Fruit fly (Drosophila melanogaster) whole organism, embryonic: ENCODE measurements around the gene CG31267.

Experiments
- CG10321 ChIP-seq: fragments of 200-800 bp; sonication (Bioruptor generic); IDR thresholded peaks from 2 replicates; pipeline ENCODE4 v1.3.6; 2022; ENCODE audit warnings: missing biosample characterization, missing genetic modification characterization
- CG10979 ChIP-seq: fragments of 200-800 bp; sonication (Bioruptor generic); optimal IDR thresholded peaks from 2 replicates; lab custom pipeline; 2018; ENCODE audit warnings: missing biosample characterization, mild to moderate bottlenecking, missing genetic modification characterization, moderate library complexity
- CG11247 ChIP-seq: fragments of 200-800 bp; sonication (Bioruptor generic); IDR thresholded peaks from 2 replicates; pipeline ENCODE4 v1.3.6; 2022; ENCODE audit warnings: missing biosample characterization, missing genetic modification characterization
- CG11560 ChIP-seq: fragments of 200-800 bp; sonication (Bioruptor generic); IDR thresholded peaks from 3 replicates; pipeline ENCODE4 v1.3.6; 2022; ENCODE audit warnings: missing biosample characterization, missing genetic modification characterization
- CG11695 ChIP-seq: fragments of 200-800 bp; sonication (Bioruptor generic); IDR thresholded peaks from 3 replicates; pipeline ENCODE4 v1.3.6; 2022; ENCODE audit warnings: missing biosample characterization, missing genetic modification characterization
- CG16779 ChIP-seq: fragments of 200-800 bp; sonication (Bioruptor generic); IDR thresholded peaks from 2 replicates; pipeline ENCODE4 v1.3.6; 2022; ENCODE audit warnings: missing biosample characterization, missing genetic modification characterization
- CG17912 ChIP-seq: fragments of 200-800 bp; sonication (Bioruptor generic); optimal IDR thresholded peaks from 2 replicates; lab custom pipeline; 2018; ENCODE audit warnings: missing biosample characterization, mild to moderate bottlenecking, missing genetic modification characterization
- CG2202 ChIP-seq: fragments of 200-800 bp; sonication (Bioruptor generic); optimal IDR thresholded peaks from 2 replicates; lab custom pipeline; 2018; ENCODE audit warnings: missing biosample characterization, mild to moderate bottlenecking, missing genetic modification characterization
- CG2678 ChIP-seq: fragments of 200-800 bp; sonication (Bioruptor generic); optimal IDR thresholded peaks from 3 replicates; lab custom pipeline; 2019; ENCODE audit warnings: missing biosample characterization, mild to moderate bottlenecking, missing genetic modification characterization, moderate library complexity
- CG4707 ChIP-seq: fragments of 200-800 bp; sonication (Bioruptor generic); optimal IDR thresholded peaks from 2 replicates; lab custom pipeline; 2018; ENCODE audit warnings: missing biosample characterization, mild to moderate bottlenecking, missing genetic modification characterization, moderate library complexity
- CG4820 ChIP-seq: fragments of 200-800 bp; sonication (Bioruptor generic); optimal IDR thresholded peaks from 3 replicates; lab custom pipeline; 2016; ENCODE audit warnings: missing biosample characterization, missing genetic modification characterization
- CG6765 ChIP-seq: fragments of 200-800 bp; sonication (Bioruptor generic); optimal IDR thresholded peaks from 3 replicates; lab custom pipeline; 2017; ENCODE audit warnings: missing biosample characterization, mild to moderate bottlenecking, missing genetic modification characterization
- CG7786 ChIP-seq: fragments of 200-800 bp; sonication (Bioruptor generic); optimal IDR thresholded peaks from 2 replicates; lab custom pipeline; 2016; ENCODE audit warnings: missing biosample characterization, missing genetic modification characterization
- CG9797 ChIP-seq: fragments of 200-800 bp; sonication (Bioruptor generic); optimal IDR thresholded peaks from 3 replicates; lab custom pipeline; 2018; ENCODE audit warnings: missing biosample characterization, mild to moderate bottlenecking, missing genetic modification characterization
- Dad ChIP-seq: fragments of 200-800 bp; sonication (Bioruptor generic); optimal IDR thresholded peaks from 3 replicates; lab custom pipeline; 2016; ENCODE audit warnings: missing biosample characterization, missing genetic modification characterization
- Dp ChIP-seq: fragments of 200-800 bp; sonication (Bioruptor generic); optimal IDR thresholded peaks from 2 replicates; lab custom pipeline; 2018; ENCODE audit warnings: missing biosample characterization, mild to moderate bottlenecking, missing genetic modification characterization, moderate library complexity
- Drgx ChIP-seq: fragments of 200-800 bp; sonication (Bioruptor generic); IDR thresholded peaks from 2 replicates; pipeline ENCODE4 v1.3.6; 2022; ENCODE audit warnings: missing biosample characterization, missing genetic modification characterization
- Eip74EF ChIP-seq, 2 experiments: fragments of 200-800 bp in 1 of 2; fragments of >200 bp in 1 of 2; sonication (Bioruptor generic) in 1 of 2; optimal IDR thresholded peaks; 2 replicates each; lab custom pipeline; 2017 to 2019; ENCODE audit warnings: missing biosample characterization in 2 of 2, missing genetic modification characterization in 2 of 2, mild to moderate bottlenecking in 1 of 2, moderate library complexity in 1 of 2
- GATAe ChIP-seq: fragments of 200-800 bp; sonication (Bioruptor generic); conservative IDR thresholded peaks from 2 replicates; pipeline ENCODE4 v1.3.6; 2022; ENCODE audit warnings: missing biosample characterization, missing genetic modification characterization
- HLH3B ChIP-seq: fragments of 200-800 bp; sonication (Bioruptor generic); IDR thresholded peaks from 2 replicates; pipeline ENCODE4 v1.3.6; 2022; ENCODE audit warnings: missing biosample characterization, missing genetic modification characterization
- Hr3 ChIP-seq: fragments of 200-800 bp; sonication (Bioruptor generic); optimal IDR thresholded peaks from 3 replicates; lab custom pipeline; 2016; ENCODE audit warnings: missing biosample characterization, missing genetic modification characterization
- Mad ChIP-seq: fragments of 200-800 bp; sonication (Bioruptor generic); optimal IDR thresholded peaks from 2 replicates; lab custom pipeline; 2016; ENCODE audit warnings: missing biosample characterization, missing genetic modification characterization
- Myb ChIP-seq: fragments of 200-800 bp; sonication (Bioruptor generic); optimal IDR thresholded peaks from 2 replicates; lab custom pipeline; 2016; ENCODE audit warnings: missing biosample characterization, missing genetic modification characterization
- Opbp ChIP-seq: fragments of 200-800 bp; sonication (Bioruptor generic); IDR thresholded peaks from 3 replicates; pipeline ENCODE4 v1.3.6; 2022; ENCODE audit warnings: missing biosample characterization, missing genetic modification characterization; ENCODE audit not compliant: partially characterized antibody
- Six4 ChIP-seq: fragments of 200-800 bp; sonication (Bioruptor generic); optimal IDR thresholded peaks from 2 replicates; lab custom pipeline; 2016; ENCODE audit warnings: missing biosample characterization, missing genetic modification characterization
- Sox100B ChIP-seq: fragments of 200-800 bp; sonication (Bioruptor generic); optimal IDR thresholded peaks from 3 replicates; lab custom pipeline; 2018; ENCODE audit warnings: missing biosample characterization, mild to moderate bottlenecking, missing genetic modification characterization
- TFAM ChIP-seq: fragments of 200-800 bp; sonication (Bioruptor generic); optimal IDR thresholded peaks from 2 replicates; lab custom pipeline; 2017; ENCODE audit warnings: missing biosample characterization, missing genetic modification characterization, inconsistent platforms
- ac ChIP-seq: fragments of 200-800 bp; sonication (Bioruptor generic); optimal IDR thresholded peaks from 3 replicates; lab custom pipeline; 2017; ENCODE audit warnings: missing biosample characterization, mild to moderate bottlenecking, missing genetic modification characterization
- cg ChIP-seq: fragments of 200-800 bp; sonication (Bioruptor generic); optimal IDR thresholded peaks from 3 replicates; lab custom pipeline; 2019; ENCODE audit warnings: missing biosample characterization, mild to moderate bottlenecking, missing genetic modification characterization, moderate library complexity
- chif ChIP-seq, 2 experiments: fragments of 200-800 bp; sonication (Bioruptor generic); optimal IDR thresholded peaks; 3 replicates each; lab custom pipeline; 2016; ENCODE audit warnings: missing biosample characterization in 2 of 2, missing genetic modification characterization in 2 of 2
- fd102C ChIP-seq: fragments of 200-800 bp; sonication (Bioruptor generic); optimal IDR thresholded peaks from 2 replicates; lab custom pipeline; 2018; ENCODE audit warnings: missing biosample characterization, mild to moderate bottlenecking, missing genetic modification characterization, moderate library complexity
- fu2 ChIP-seq: fragments of 200-800 bp; sonication (Bioruptor generic); optimal IDR thresholded peaks from 2 replicates; lab custom pipeline; 2016; ENCODE audit warnings: missing biosample characterization, missing genetic modification characterization
- gcm ChIP-seq: fragments of 200-800 bp; sonication (Bioruptor generic); optimal IDR thresholded peaks from 2 replicates; lab custom pipeline; 2019; ENCODE audit warnings: missing biosample characterization, mild to moderate bottlenecking, missing genetic modification characterization, moderate library complexity
- gsb ChIP-seq: fragments of 200-800 bp; sonication (Bioruptor generic); IDR thresholded peaks from 2 replicates; pipeline ENCODE4 v1.3.6; 2022; ENCODE audit warnings: missing biosample characterization, missing genetic modification characterization
- gsb-n ChIP-seq: fragments of 200-800 bp; sonication (Bioruptor generic); optimal IDR thresholded peaks from 3 replicates; lab custom pipeline; 2018; ENCODE audit warnings: missing biosample characterization, mild to moderate bottlenecking, missing genetic modification characterization
- gt ChIP-seq: fragments of 200-800 bp; sonication (Bioruptor generic); IDR thresholded peaks from 2 replicates; pipeline ENCODE4 v1.3.6; 2022; ENCODE audit warnings: missing biosample characterization, missing genetic modification characterization
- hb ChIP-seq: fragments of 200-800 bp; sonication (Bioruptor generic); IDR thresholded peaks from 3 replicates; pipeline ENCODE4 v1.3.6; 2022; ENCODE audit warnings: missing biosample characterization, missing genetic modification characterization; ENCODE audit not compliant: partially characterized antibody
- inv ChIP-seq: fragments of 200-800 bp; sonication (Bioruptor generic); IDR thresholded peaks from 2 replicates; pipeline ENCODE4 v1.3.6; 2022; ENCODE audit warnings: missing biosample characterization, missing genetic modification characterization; ENCODE audit not compliant: partially characterized antibody
- jigr1 ChIP-seq: fragments of 200-800 bp; sonication (Bioruptor generic); IDR thresholded peaks from 3 replicates; pipeline ENCODE4 v1.3.6; 2022; ENCODE audit warnings: missing biosample characterization, missing genetic modification characterization
- jing ChIP-seq: fragments of 200-800 bp; sonication (Bioruptor generic); optimal IDR thresholded peaks from 2 replicates; lab custom pipeline; 2018; ENCODE audit warnings: missing biosample characterization, mild to moderate bottlenecking, missing genetic modification characterization
- kni ChIP-seq: fragments of 200-800 bp; sonication (Bioruptor generic); optimal IDR thresholded peaks from 3 replicates; lab custom pipeline; 2017; ENCODE audit warnings: mild to moderate bottlenecking, missing biosample characterization, missing genetic modification reagents, missing genetic modification characterization
- lmd ChIP-seq: fragments of 200-800 bp; sonication (Bioruptor generic); IDR thresholded peaks from 2 replicates; pipeline ENCODE4 v1.3.6; 2022; ENCODE audit warnings: missing biosample characterization, missing genetic modification characterization
- pan ChIP-seq, 4 experiments: fragments of >200 bp in 3 of 4; fragments of 200-800 bp in 1 of 4; sonication (Bioruptor generic) in 1 of 4; optimal IDR thresholded peaks in 3 of 4; IDR thresholded peaks in 1 of 4; 2 replicates each; pipeline versions ENCODE4 v1.3.6 to Lab custom; 2017 to 2022; ENCODE audit warnings: missing biosample characterization in 2 of 4, missing genetic modification characterization in 2 of 4, mixed read lengths in 1 of 4
- rib ChIP-seq: fragments of 200-800 bp; sonication (Bioruptor generic); IDR thresholded peaks from 2 replicates; pipeline ENCODE4 v1.3.6; 2022; ENCODE audit warnings: missing biosample characterization, missing genetic modification characterization
- salm ChIP-seq: fragments of 200-800 bp; sonication (Bioruptor generic); optimal IDR thresholded peaks from 2 replicates; lab custom pipeline; 2018; ENCODE audit warnings: missing biosample characterization, mild to moderate bottlenecking, missing genetic modification characterization
- slou ChIP-seq: fragments of 200-800 bp; sonication (Bioruptor generic); optimal IDR thresholded peaks from 3 replicates; lab custom pipeline; 2016; ENCODE audit warnings: missing biosample characterization, missing genetic modification characterization
- tap ChIP-seq: fragments of 200-800 bp; optimal IDR thresholded peaks from 3 replicates; lab custom pipeline; 2019; ENCODE audit warnings: missing biosample characterization, mild to moderate bottlenecking, missing genetic modification characterization, moderate library complexity
- trh ChIP-seq: fragments of 200-800 bp; sonication (Bioruptor generic); optimal IDR thresholded peaks from 2 replicates; lab custom pipeline; 2016; ENCODE audit warnings: missing biosample characterization, missing genetic modification characterization
- twi ChIP-seq: fragments of 200-800 bp; optimal IDR thresholded peaks from 2 replicates; lab custom pipeline; 2019; ENCODE audit warnings: missing biosample characterization, mild to moderate bottlenecking, missing genetic modification characterization, moderate library complexity

Gene CG31267

dm6 chr3R:17151376-17152026, 17.5 kb downstream of the CG31267 start, which contains the start of gene CG5292 (continued):
- peak; percentile 32; the same call in 1 of the 2 replicates for TF ChIP-seq rib (GFP tag; lab: Robert Waterston, UW)
- peak; percentile 19; the same call in 1 of the 2 replicates for TF ChIP-seq inv (GFP tag; lab: Robert Waterston, UW)
- no peak for TF ChIP-seq Six4
- peak; percentile 45 for TF ChIP-seq CG4820 (GFP tag; lab: Kevin White, UChicago)
- TF ChIP-seq CG11695 (GFP tag; lab: Robert Waterston, UW) = 0 out of 3 replicates have a peak, but pooled peaks have one; percentile 33
- no peak for TF ChIP-seq gsb
- TF ChIP-seq tap (tag; lab: Kevin White, UChicago) = no peak
- no peak for TF ChIP-seq fd102C
- TF ChIP-seq lmd (GFP tag; lab: Robert Waterston, UW) = peak; percentile 42; the same call in 1 of the 2 replicates
- TF ChIP-seq HLH3B (GFP tag; lab: Robert Waterston, UW) = peak; percentile 51
- TF ChIP-seq Hr3 = peak; percentile 46
- peak; percentile 33 for TF ChIP-seq slou (GFP tag; lab: Kevin White, UChicago)
- TF ChIP-seq Sox100B (GFP tag; lab: Kevin White, UChicago) = no peak
- no peak for TF ChIP-seq Eip74EF (GFP tag; optimal IDR thresholded peaks at IDR 0.05; lab: Kevin White, UChicago)
- TF ChIP-seq cg = no peak
- TF ChIP-seq jigr1 (GFP tag; lab: Robert Waterston, UW) = no peak
- TF ChIP-seq gt (GFP tag; lab: Robert Waterston, UW) = no peak
- no peak for TF ChIP-seq CG2202
- TF ChIP-seq ac (GFP tag; lab: Kevin White, UChicago) = no peak
- TF ChIP-seq chif (GFP tag; optimal IDR thresholded peaks at IDR 0.05; lab: Kevin White, UChicago) = no peak
- TF ChIP-seq CG6765 (GFP tag; lab: Kevin White, UChicago) = peak; percentile 36
- TF ChIP-seq CG10979 = no peak
- no peak for TF ChIP-seq CG4707 (GFP tag; lab: Kevin White, UChicago)
- TF ChIP-seq Myb (GFP tag; lab: Kevin White, UChicago) = no peak
- no peak for TF ChIP-seq fu2 (GFP tag; lab: Kevin White, UChicago)
- no peak for TF ChIP-seq CG16779 (GFP tag; lab: Robert Waterston, UW)
- TF ChIP-seq CG2678 (tag; lab: Kevin White, UChicago) = no peak
- peak; percentile 3 for TF ChIP-seq CG17912 (GFP tag; lab: Kevin White, UChicago)
- no peak for TF ChIP-seq TFAM (GFP tag; lab: Kevin White, UChicago)
- TF ChIP-seq Drgx = peak; percentile 64
- TF ChIP-seq CG10321 = no peak
- no peak for TF ChIP-seq salm (tag; lab: Kevin White, UChicago)
- no peak for TF ChIP-seq hb (GFP tag; lab: Robert Waterston, UW)
- peak; percentile 47; the same call in 1 of the 2 replicates for TF ChIP-seq CG11247 (GFP tag; lab: Robert Waterston, UW)
- no peak for TF ChIP-seq pan (optimal IDR thresholded peaks at IDR 0.05; lab: Kevin White, UChicago)
- TF ChIP-seq pan (GFP tag; optimal IDR thresholded peaks at IDR 0.05 in 1 of 2, IDR thresholded peaks at IDR 0.05 in 1 of 2) = peak in 1 of 2 experiments; percentile 52
- TF ChIP-seq Dad = peak; percentile 19
- no peak for TF ChIP-seq CG11560 (tag; lab: Robert Waterston, UW)
- TF ChIP-seq trh = peak; percentile 21
- TF ChIP-seq gsb-n (tag; lab: Kevin White, UChicago) = peak; percentile 50
- no peak for TF ChIP-seq twi (tag; lab: Kevin White, UChicago)
- TF ChIP-seq gcm (GFP tag; lab: Kevin White, UChicago) = no peak
- TF ChIP-seq CG9797 (GFP tag; lab: Kevin White, UChicago) = no peak
- TF ChIP-seq Dp (GFP tag; lab: Kevin White, UChicago) = peak; percentile 42
- TF ChIP-seq Opbp (GFP tag; lab: Robert Waterston, UW) = peak; percentile 73
- peak; percentile 31 for TF ChIP-seq Mad (GFP tag; lab: Kevin White, UChicago)
- no peak for TF ChIP-seq CG7786
- no peak for TF ChIP-seq jing (GFP tag; lab: Kevin White, UChicago)
- no peak for TF ChIP-seq GATAe
- no peak for TF ChIP-seq kni (GFP tag; lab: Kevin White, UChicago)
